Comparison of ENCODE assay signal across 5 worm cellular contexts in genomic region chrII:4585327-4585726, ce11.
TF ChIP-seq lines count a peak whose summit lies in the region.

No protein-coding gene starts in this region.

TF ChIP-seq in whole organism, early embryonic, 17 proteins besides CTCF, POLR2A, EP300 and RAD21:
- TF ChIP-seq hmg-4 (GFP tag; optimal IDR thresholded peaks at IDR 0.05; lab: Kevin White, UChicago) (peak; percentile 10), ama-1 (optimal IDR thresholded peaks at IDR 0.05; lab: Kevin White, UChicago) (no peak), hmbx-1 (tag; optimal IDR thresholded peaks at IDR 0.05; lab: Kevin White, UChicago) (no peak), ets-7 (tag; optimal IDR thresholded peaks at IDR 0.05; lab: Kevin White, UChicago) (no peak), ceh-36 (tag; optimal IDR thresholded peaks at IDR 0.05; lab: Kevin White, UChicago) (peak; percentile 54), flt-1 (GFP tag; IDR thresholded peaks at IDR 0.05; lab: Robert Waterston, UW) (no peak), F13C5.2 (tag; optimal IDR thresholded peaks at IDR 0.05; lab: Kevin White, UChicago) (no peak), tra-4 (tag; optimal IDR thresholded peaks at IDR 0.05; lab: Kevin White, UChicago) (no peak), aly-1 (tag; optimal IDR thresholded peaks at IDR 0.05; lab: Kevin White, UChicago) (no peak), tbx-37 (GFP tag; conservative IDR thresholded peaks at IDR 0.05; lab: Robert Waterston, UW) (no peak), sea-1 (GFP tag; conservative IDR thresholded peaks at IDR 0.05; lab: Robert Waterston, UW) (no peak), scrt-1 (GFP tag; IDR thresholded peaks at IDR 0.05; lab: Robert Waterston, UW) (no peak)

TF ChIP-seq in whole organism, late embryonic, 69 proteins besides CTCF, POLR2A, EP300 and RAD21:
- peak; percentile 51; the same call in 1 of the 2 replicates for TF ChIP-seq sox-2 (GFP tag; IDR thresholded peaks at IDR 0.05; lab: Robert Waterston, UW)
- peak; percentile 12 for TF ChIP-seq ceh-6 (GFP tag; optimal IDR thresholded peaks at IDR 0.05; lab: Kevin White, UChicago)
- TF ChIP-seq ahr-1 (tag; optimal IDR thresholded peaks at IDR 0.05; lab: Kevin White, UChicago) = no peak
TF ChIP-seq in whole organism, late embryonic: peak in this region for 2.

TF ChIP-seq in whole organism, midembryonic, 9 proteins besides CTCF, POLR2A, EP300 and RAD21:
- TF ChIP-seq med-1 (GFP tag; optimal IDR thresholded peaks at IDR 0.05; lab: Kevin White, UChicago; ENCODE audit: insufficient read depth) (no peak), ref-1 (GFP tag; conservative IDR thresholded peaks at IDR 0.05; lab: Robert Waterston, UW) (0 out of 2 replicates have a peak, but pooled peaks have one; percentile 25), flt-1 (GFP tag; IDR thresholded peaks at IDR 0.05; lab: Robert Waterston, UW) (0 out of 2 replicates have a peak, but pooled peaks have one; percentile 27)

TF ChIP-seq in whole organism, mixed stage, embryonic, 35 proteins besides CTCF, POLR2A, EP300 and RAD21:
- TF ChIP-seq snpc-4 (tag; optimal IDR thresholded peaks at IDR 0.05; lab: Kevin White, UChicago) = no peak
- TF ChIP-seq ztf-11 (tag; optimal IDR thresholded peaks at IDR 0.05; lab: Kevin White, UChicago) = peak; percentile 59
- peak; percentile 38 for TF ChIP-seq ham-2 (GFP tag; optimal IDR thresholded peaks at IDR 0.05; lab: Kevin White, UChicago)
- no peak for TF ChIP-seq tbx-8 (GFP tag; optimal IDR thresholded peaks at IDR 0.05; lab: Kevin White, UChicago)
- peak; percentile 5 for TF ChIP-seq cnd-1 (tag; optimal IDR thresholded peaks at IDR 0.05; lab: Kevin White, UChicago)
- no peak for TF ChIP-seq flh-1 (GFP tag; optimal IDR thresholded peaks at IDR 0.05; lab: Kevin White, UChicago)
- TF ChIP-seq pha-4 (tag; optimal IDR thresholded peaks at IDR 0.05; lab: Kevin White, UChicago) = no peak
- no peak for TF ChIP-seq nhr-28 (tag; optimal IDR thresholded peaks at IDR 0.05; lab: Kevin White, UChicago)
- peak; percentile 49 for TF ChIP-seq nhr-2 (tag; optimal IDR thresholded peaks at IDR 0.05; lab: Kevin White, UChicago)
- no peak for TF ChIP-seq lsy-2 (tag; optimal IDR thresholded peaks at IDR 0.05; lab: Kevin White, UChicago)
- no peak for TF ChIP-seq unc-62 (GFP tag; optimal IDR thresholded peaks at IDR 0.05; lab: Kevin White, UChicago)
- no peak for TF ChIP-seq nhr-12 (tag; optimal IDR thresholded peaks at IDR 0.05; lab: Kevin White, UChicago)
- TF ChIP-seq unc-120 (tag; optimal IDR thresholded peaks at IDR 0.05; lab: Kevin White, UChicago; ENCODE audit: poor library complexity, severe bottlenecking) = no peak
- TF ChIP-seq sptf-1 (tag; optimal IDR thresholded peaks at IDR 0.05; lab: Kevin White, UChicago) = peak; percentile 13
- TF ChIP-seq lin-32 (GFP tag; optimal IDR thresholded peaks at IDR 0.05; lab: Kevin White, UChicago) = peak; percentile 97
- TF ChIP-seq sem-2 (GFP tag; optimal IDR thresholded peaks at IDR 0.05; lab: Kevin White, UChicago) = peak; percentile 3
- TF ChIP-seq mls-2 (tag; optimal IDR thresholded peaks at IDR 0.05; lab: Kevin White, UChicago) = no peak
- TF ChIP-seq ces-1 (GFP tag; optimal IDR thresholded peaks at IDR 0.05; lab: Kevin White, UChicago) = peak; percentile 48
- no peak for TF ChIP-seq elt-1 (tag; optimal IDR thresholded peaks at IDR 0.05; lab: Kevin White, UChicago; ENCODE audit: borderline replicate concordance, insufficient read depth)
TF ChIP-seq in whole organism, mixed stage, embryonic: peak in this region for 8.

TF ChIP-seq in whole organism, young adult, 124 proteins besides CTCF, POLR2A, EP300 and RAD21:
- no peak for TF ChIP-seq F33H1.4 (GFP tag; IDR thresholded peaks at IDR 0.05; lab: Robert Waterston, UW)
- 0 out of 2 replicates have a peak, but pooled peaks have one; percentile 21 for TF ChIP-seq hsf-1 (GFP tag; IDR thresholded peaks at IDR 0.05; lab: Robert Waterston, UW)
